Fruit fly (Drosophila melanogaster): ENCODE results near the gene CG15480.

DNA sequence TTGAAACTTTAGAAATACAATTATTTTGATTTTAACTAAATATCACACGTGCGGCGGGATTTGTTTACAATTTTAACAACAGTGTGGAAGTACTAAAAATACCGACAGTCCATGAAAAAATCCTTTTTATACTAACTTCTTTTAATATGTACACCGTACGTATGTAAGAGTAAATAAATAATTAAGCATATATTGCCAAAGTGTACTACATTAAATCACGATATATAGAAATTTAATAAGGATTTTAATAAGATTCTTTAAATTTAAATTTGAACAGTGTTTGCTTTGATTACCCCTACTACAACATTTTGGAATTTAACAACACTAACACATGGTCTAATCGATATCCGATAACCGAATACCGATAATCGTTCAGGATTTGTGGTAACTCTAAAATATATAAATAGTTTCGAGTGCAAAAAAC lies 2.8 kb downstream of the CG15480 start, which contains the start of the genes Ski6 and CG16812:
- no peak for TF ChIP-seq h (optimal IDR thresholded peaks at IDR 0.05)
- no peak for TF ChIP-seq ttk (optimal IDR thresholded peaks at IDR 0.05)
- no peak for TF ChIP-seq insv (optimal IDR thresholded peaks at IDR 0.05)
- TF ChIP-seq Sin3A (optimal IDR thresholded peaks at IDR 0.05): no peak
- no peak for TF ChIP-seq psq (optimal IDR thresholded peaks at IDR 0.05)
- no peak for TF ChIP-seq Myc (optimal IDR thresholded peaks at IDR 0.05)
